Fruit fly (Drosophila melanogaster) whole organism, embryonic: ENCODE measurements around the gene CG7530.

Source experiments
- Atf-2 ChIP-seq: fragments of 200-800 bp; sonication (Bioruptor generic); optimal IDR thresholded peaks from 2 replicates; lab custom pipeline; 2016; ENCODE audit warnings: missing biosample characterization, missing genetic modification characterization
- Atf3 ChIP-seq: fragments of 200-800 bp; sonication (Bioruptor generic); optimal IDR thresholded peaks from 3 replicates; lab custom pipeline; 2016; ENCODE audit warnings: missing biosample characterization, missing genetic modification characterization
- Blimp-1 ChIP-seq: fragments of 200-800 bp; sonication (Bioruptor generic); optimal IDR thresholded peaks from 3 replicates; lab custom pipeline; 2018; ENCODE audit warnings: missing biosample characterization, missing genetic modification characterization, mild to moderate bottlenecking, moderate library complexity, missing genetic modification reagents
- CG10267 ChIP-seq: fragments of 200-800 bp; sonication (Bioruptor generic); optimal IDR thresholded peaks from 2 replicates; lab custom pipeline; 2018; ENCODE audit warnings: missing biosample characterization, mild to moderate bottlenecking, missing genetic modification characterization, moderate library complexity
- CG12391 ChIP-seq: fragments of 200-800 bp; sonication (Bioruptor generic); optimal IDR thresholded peaks from 3 replicates; lab custom pipeline; 2018; ENCODE audit warnings: missing biosample characterization, mild to moderate bottlenecking, missing genetic modification characterization, moderate library complexity
- CG13424 ChIP-seq: fragments of 200-800 bp; sonication (Bioruptor generic); optimal IDR thresholded peaks from 2 replicates; lab custom pipeline; 2019; ENCODE audit warnings: missing biosample characterization, mild to moderate bottlenecking, missing genetic modification characterization, moderate library complexity
- CG13894 ChIP-seq: fragments of 200-800 bp; sonication (Bioruptor generic); optimal IDR thresholded peaks from 3 replicates; lab custom pipeline; 2018; ENCODE audit warnings: missing biosample characterization, mild to moderate bottlenecking, missing genetic modification characterization, moderate library complexity
- CG18011 ChIP-seq: fragments of 200-800 bp; sonication (Bioruptor generic); optimal IDR thresholded peaks from 2 replicates; lab custom pipeline; 2017; ENCODE audit warnings: missing biosample characterization, missing genetic modification characterization, mild to moderate bottlenecking, moderate library complexity, missing genotype
- CG18262 ChIP-seq: fragments of 200-800 bp; optimal IDR thresholded peaks from 3 replicates; lab custom pipeline; 2019; ENCODE audit warnings: missing biosample characterization, mild to moderate bottlenecking, missing genetic modification characterization, moderate library complexity
- CG31388 ChIP-seq: fragments of 200-800 bp; sonication (Bioruptor generic); optimal IDR thresholded peaks from 2 replicates; lab custom pipeline; 2016; ENCODE audit warnings: missing biosample characterization, missing genetic modification characterization
- CG32532 ChIP-seq: fragments of 200-800 bp; sonication (Bioruptor generic); IDR thresholded peaks from 2 replicates; pipeline ENCODE4 v1.3.6; 2022; ENCODE audit warnings: missing biosample characterization, missing genetic modification characterization
- CG34224 ChIP-seq: fragments of 200-800 bp; sonication (Bioruptor generic); IDR thresholded peaks from 3 replicates; pipeline ENCODE4 v1.3.6; 2022; ENCODE audit warnings: missing biosample characterization, missing genetic modification characterization; ENCODE audit not compliant: partially characterized antibody
- CG6272 ChIP-seq: fragments of 200-800 bp; sonication (Bioruptor generic); IDR thresholded peaks from 2 replicates; pipeline ENCODE4 v1.3.6; 2022; ENCODE audit warnings: missing biosample characterization, missing genetic modification characterization
- Drgx ChIP-seq: fragments of 200-800 bp; sonication (Bioruptor generic); IDR thresholded peaks from 2 replicates; pipeline ENCODE4 v1.3.6; 2022; ENCODE audit warnings: missing biosample characterization, missing genetic modification characterization
- H15 ChIP-seq: fragments of 200-800 bp; sonication (Bioruptor generic); IDR thresholded peaks from 3 replicates; pipeline ENCODE4 v1.3.6; 2022; ENCODE audit warnings: missing biosample characterization, missing genetic modification characterization
- HLH4C ChIP-seq: fragments of 200-800 bp; sonication (Bioruptor generic); IDR thresholded peaks from 3 replicates; pipeline ENCODE4 v1.3.6; 2022; ENCODE audit warnings: missing biosample characterization, missing genetic modification characterization; ENCODE audit not compliant: partially characterized antibody
- Ptx1 ChIP-seq: fragments of 200-800 bp; sonication (Bioruptor generic); IDR thresholded peaks from 2 replicates; pipeline ENCODE4 v1.3.6; 2022; ENCODE audit warnings: missing biosample characterization, missing genetic modification characterization
- Xrp1 ChIP-seq: fragments of 200-800 bp; sonication (Bioruptor generic); IDR thresholded peaks from 2 replicates; pipeline ENCODE4 v1.3.6; 2022; ENCODE audit warnings: missing biosample characterization, missing genetic modification characterization
- al ChIP-seq: fragments of 200-800 bp; sonication (Bioruptor generic); IDR thresholded peaks from 2 replicates; pipeline ENCODE4 v1.3.6; 2022; ENCODE audit warnings: missing biosample characterization, missing genetic modification characterization
- ase ChIP-seq: fragments of 200-800 bp; sonication (Bioruptor generic); IDR thresholded peaks from 3 replicates; pipeline ENCODE4 v1.3.6; 2022; ENCODE audit warnings: missing biosample characterization, missing genetic modification characterization
- bab2 ChIP-seq: fragments of 200-800 bp; sonication (Bioruptor generic); optimal IDR thresholded peaks from 2 replicates; lab custom pipeline; 2016; ENCODE audit warnings: missing biosample characterization, missing genetic modification characterization
- crp ChIP-seq, 2 experiments: fragments of 200-800 bp; sonication (Bioruptor generic); optimal IDR thresholded peaks; 2 replicates in 1 of 2; 3 replicates in 1 of 2; lab custom pipeline; 2017; ENCODE audit warnings: missing biosample characterization in 2 of 2, missing genetic modification characterization in 2 of 2, mild to moderate bottlenecking in 1 of 2, moderate library complexity in 1 of 2
- dan ChIP-seq: fragments of 200-800 bp; sonication (Bioruptor generic); IDR thresholded peaks from 2 replicates; pipeline ENCODE4 v1.3.6; 2022; ENCODE audit warnings: missing biosample characterization, missing genetic modification characterization
- dm ChIP-seq: fragments of 200-800 bp; sonication (Bioruptor generic); optimal IDR thresholded peaks from 3 replicates; lab custom pipeline; 2016; ENCODE audit warnings: missing biosample characterization, missing genetic modification characterization
- exex ChIP-seq: fragments of 200-800 bp; sonication (Bioruptor generic); optimal IDR thresholded peaks from 4 replicates; lab custom pipeline; 2018; ENCODE audit warnings: missing biosample characterization, mild to moderate bottlenecking, missing genetic modification characterization, moderate library complexity
- fd3F ChIP-seq: fragments of 200-800 bp; sonication (Bioruptor generic); optimal IDR thresholded peaks from 2 replicates; lab custom pipeline; 2018; ENCODE audit warnings: missing biosample characterization, mild to moderate bottlenecking, missing genetic modification characterization, moderate library complexity
- ftz-f1 ChIP-seq: fragments of 200-800 bp; sonication (Bioruptor generic); optimal IDR thresholded peaks from 2 replicates; lab custom pipeline; 2016; ENCODE audit warnings: missing biosample characterization, missing genetic modification characterization
- gce ChIP-seq: fragments of 200-800 bp; sonication (Bioruptor generic); IDR thresholded peaks from 3 replicates; pipeline ENCODE4 v1.3.6; 2022; ENCODE audit warnings: missing biosample characterization, missing genetic modification characterization
- gcm2 ChIP-seq: fragments of 200-800 bp; sonication (Bioruptor generic); optimal IDR thresholded peaks from 2 replicates; lab custom pipeline; 2016; ENCODE audit warnings: missing biosample characterization, missing genetic modification characterization
- gsb-n ChIP-seq: fragments of 200-800 bp; sonication (Bioruptor generic); optimal IDR thresholded peaks from 3 replicates; lab custom pipeline; 2018; ENCODE audit warnings: missing biosample characterization, mild to moderate bottlenecking, missing genetic modification characterization
- hkb ChIP-seq, 2 experiments: fragments of 200-800 bp in 1 of 2; fragments of >200 bp in 1 of 2; sonication (Bioruptor generic) in 1 of 2; IDR thresholded peaks in 1 of 2; optimal IDR thresholded peaks in 1 of 2; 2 replicates each; pipeline versions ENCODE4 v1.3.6 to Lab custom; 2017 to 2022; ENCODE audit warnings: missing biosample characterization in 1 of 2, missing genetic modification characterization in 1 of 2
- insv ChIP-seq, 2 experiments: fragments of 200-800 bp; sonication (Bioruptor generic); optimal IDR thresholded peaks; 3 replicates each; lab custom pipeline; 2016 to 2018; ENCODE audit warnings: missing biosample characterization in 2 of 2, missing genetic modification characterization in 2 of 2
- klu ChIP-seq: fragments of 200-800 bp; sonication (Bioruptor generic); IDR thresholded peaks from 2 replicates; pipeline ENCODE4 v1.3.6; 2022; ENCODE audit warnings: missing biosample characterization, missing genetic modification characterization
- kni ChIP-seq: fragments of 200-800 bp; sonication (Bioruptor generic); optimal IDR thresholded peaks from 3 replicates; lab custom pipeline; 2017; ENCODE audit warnings: mild to moderate bottlenecking, missing biosample characterization, missing genetic modification reagents, missing genetic modification characterization
- lbe ChIP-seq: fragments of 200-800 bp; sonication (Bioruptor generic); optimal IDR thresholded peaks from 2 replicates; lab custom pipeline; 2016; ENCODE audit warnings: missing biosample characterization, mild to moderate bottlenecking, missing genetic modification characterization
- onecut ChIP-seq: fragments of 200-800 bp; sonication (Bioruptor generic); IDR thresholded peaks from 2 replicates; pipeline ENCODE4 v1.3.6; 2022; ENCODE audit warnings: missing biosample characterization, missing genetic modification characterization
- otp ChIP-seq: fragments of 200-800 bp; sonication (Bioruptor generic); IDR thresholded peaks from 3 replicates; pipeline ENCODE4, ENCODE4 v1.3.6; 2022; ENCODE audit warnings: missing biosample characterization, missing genetic modification characterization
- pan ChIP-seq, 4 experiments: fragments of >200 bp in 3 of 4; fragments of 200-800 bp in 1 of 4; sonication (Bioruptor generic) in 1 of 4; optimal IDR thresholded peaks in 3 of 4; IDR thresholded peaks in 1 of 4; 2 replicates each; pipeline versions ENCODE4 v1.3.6 to Lab custom; 2017 to 2022; ENCODE audit warnings: missing biosample characterization in 2 of 4, missing genetic modification characterization in 2 of 4, mixed read lengths in 1 of 4
- prd ChIP-seq, 3 experiments: fragments of >200 bp in 2 of 3; fragments of 200-800 bp in 1 of 3; sonication (Bioruptor generic) in 1 of 3; optimal IDR thresholded peaks in 2 of 3; IDR thresholded peaks in 1 of 3; 2 replicates in 2 of 3; 3 replicates in 1 of 3; pipeline versions ENCODE4 v1.3.6 to Lab custom; 2017 to 2022; ENCODE audit warnings: missing biosample characterization in 1 of 3, missing genetic modification characterization in 1 of 3
- sd ChIP-seq: fragments of 200-800 bp; sonication (Bioruptor generic); optimal IDR thresholded peaks from 3 replicates; lab custom pipeline; 2018; ENCODE audit warnings: missing biosample characterization, mild to moderate bottlenecking, missing genetic modification characterization, moderate library complexity
- sna ChIP-seq: fragments of 200-800 bp; sonication (Bioruptor generic); IDR thresholded peaks from 2 replicates; pipeline ENCODE4 v1.3.6; 2022; ENCODE audit warnings: missing biosample characterization, missing genetic modification characterization; ENCODE audit not compliant: partially characterized antibody
- sr ChIP-seq: fragments of 200-800 bp; sonication (Bioruptor generic); IDR thresholded peaks from 3 replicates; pipeline ENCODE4 v1.3.6; 2022; ENCODE audit warnings: missing biosample characterization, missing genetic modification characterization
- stc ChIP-seq: fragments of 200-800 bp; sonication (Bioruptor generic); IDR thresholded peaks from 2 replicates; pipeline ENCODE4 v1.3.6; 2022; ENCODE audit warnings: missing biosample characterization, missing genetic modification characterization
- sug ChIP-seq: fragments of 200-800 bp; optimal IDR thresholded peaks from 2 replicates; lab custom pipeline; 2019; ENCODE audit warnings: missing biosample characterization, mild to moderate bottlenecking, missing genetic modification characterization, moderate library complexity
- tio ChIP-seq: fragments of 200-800 bp; sonication (Bioruptor generic); optimal IDR thresholded peaks from 2 replicates; lab custom pipeline; 2017; ENCODE audit warnings: missing biosample characterization, missing genetic modification characterization, inconsistent platforms
- toy ChIP-seq: fragments of 200-800 bp; sonication (Bioruptor generic); IDR thresholded peaks from 2 replicates; pipeline ENCODE4 v1.3.6; 2022; ENCODE audit warnings: missing biosample characterization, missing genetic modification characterization
- zen2 ChIP-seq: fragments of 200-800 bp; sonication (Bioruptor generic); IDR thresholded peaks from 3 replicates; pipeline ENCODE4 v1.3.6; 2022; ENCODE audit warnings: missing biosample characterization, missing genetic modification characterization; ENCODE audit not compliant: partially characterized antibody

Gene CG7530

dm6 chr3R:14717076-14717711 is 14.1 kb downstream of the CG7530 start (continued):
- no peak for TF ChIP-seq CG13424
- TF ChIP-seq stc (GFP tag; lab: Robert Waterston, UW): 0 out of 2 replicates have a peak, but pooled peaks have one; percentile 31
- TF ChIP-seq kni (GFP tag; lab: Kevin White, UChicago): no peak
- TF ChIP-seq Drgx (GFP tag; lab: Robert Waterston, UW): peak; percentile 40
- TF ChIP-seq gsb-n (tag; lab: Kevin White, UChicago): peak; percentile 59
- TF ChIP-seq dan (GFP tag; lab: Robert Waterston, UW): 0 out of 2 replicates have a peak, but pooled peaks have one; percentile 16
- TF ChIP-seq CG13894 (tag; lab: Kevin White, UChicago): no peak
- no peak for TF ChIP-seq gcm2 (GFP tag; lab: Kevin White, UChicago)
- TF ChIP-seq fd3F: no peak
- no peak for TF ChIP-seq CG18262 (tag; lab: Kevin White, UChicago)
- no peak for TF ChIP-seq onecut
- TF ChIP-seq insv (GFP tag; optimal IDR thresholded peaks at IDR 0.05; lab: Kevin White, UChicago): no peak
- peak; percentile 24 for TF ChIP-seq sug (tag; lab: Kevin White, UChicago)
- no peak for TF ChIP-seq sna (GFP tag; lab: Robert Waterston, UW)
- TF ChIP-seq sr (GFP tag; lab: Robert Waterston, UW): no peak
- TF ChIP-seq al (GFP tag; lab: Robert Waterston, UW): no peak
- no peak for TF ChIP-seq otp (GFP tag; lab: Robert Waterston, UW)
- peak; percentile 20 for TF ChIP-seq exex (tag; lab: Kevin White, UChicago)
- peak; percentile 1 for TF ChIP-seq Blimp-1 (GFP tag; lab: Kevin White, UChicago)
- no peak for TF ChIP-seq CG6272 (GFP tag; lab: Robert Waterston, UW)
- 0 out of 3 replicates have a peak, but pooled peaks have one; percentile 24 for TF ChIP-seq H15 (GFP tag; lab: Robert Waterston, UW)
- no peak for TF ChIP-seq prd (optimal IDR thresholded peaks at IDR 0.05; lab: Kevin White, UChicago)
- TF ChIP-seq prd (GFP tag; IDR thresholded peaks at IDR 0.05; lab: Robert Waterston, UW): peak; percentile 47; the same call in 2 of the 3 replicates
- 0 out of 3 replicates have a peak, but pooled peaks have one; percentile 31 for TF ChIP-seq gce (GFP tag; lab: Robert Waterston, UW)
- TF ChIP-seq CG31388 (GFP tag; lab: Kevin White, UChicago): no peak
- no peak for TF ChIP-seq ase (GFP tag; lab: Robert Waterston, UW)
- TF ChIP-seq toy: no peak
- no peak for TF ChIP-seq hkb (optimal IDR thresholded peaks at IDR 0.05; lab: Kevin White, UChicago)
- TF ChIP-seq hkb (GFP tag; IDR thresholded peaks at IDR 0.05; lab: Robert Waterston, UW): no peak
- peak; percentile 19; the same call in 1 of the 2 replicates for TF ChIP-seq Ptx1 (GFP tag; lab: Robert Waterston, UW)
- peak; percentile 43 for TF ChIP-seq sd (tag; lab: Kevin White, UChicago)
- no peak for TF ChIP-seq CG18011 (GFP tag; lab: Kevin White, UChicago)
- no peak for TF ChIP-seq CG34224 (GFP tag; lab: Robert Waterston, UW)
- no peak for TF ChIP-seq pan (optimal IDR thresholded peaks at IDR 0.05; lab: Kevin White, UChicago)
- peak in 1 of 2 experiments; percentile 14 for TF ChIP-seq pan (GFP tag; optimal IDR thresholded peaks at IDR 0.05 in 1 of 2, IDR thresholded peaks at IDR 0.05 in 1 of 2)
- TF ChIP-seq tio (GFP tag; lab: Kevin White, UChicago): peak; percentile 5
- no peak for TF ChIP-seq CG10267 (tag; lab: Kevin White, UChicago)
- TF ChIP-seq Atf3 (GFP tag; lab: Kevin White, UChicago): no peak
- TF ChIP-seq bab2 (GFP tag; lab: Kevin White, UChicago): no peak
- no peak for TF ChIP-seq lbe (GFP tag; lab: Kevin White, UChicago)
- no peak for TF ChIP-seq dm (GFP tag; lab: Kevin White, UChicago)
- TF ChIP-seq Atf-2 (GFP tag; lab: Kevin White, UChicago): peak; percentile 7
- TF ChIP-seq ftz-f1 (GFP tag; lab: Kevin White, UChicago): no peak
- TF ChIP-seq HLH4C (GFP tag; lab: Robert Waterston, UW): no peak
- TF ChIP-seq crp (GFP tag; optimal IDR thresholded peaks at IDR 0.05; lab: Kevin White, UChicago): peak in 1 of 2 experiments; percentile 48
- peak; percentile 43; the same call in 1 of the 2 replicates for TF ChIP-seq Xrp1 (GFP tag; lab: Robert Waterston, UW)
- TF ChIP-seq zen2 (GFP tag; lab: Robert Waterston, UW): no peak
- TF ChIP-seq CG12391 (tag; lab: Kevin White, UChicago): peak; percentile 19
- no peak for TF ChIP-seq CG32532 (GFP tag; lab: Robert Waterston, UW)
- no peak for TF ChIP-seq klu (GFP tag; lab: Robert Waterston, UW)
